Worm (Caenorhabditis elegans) whole organism, early embryonic: ENCODE measurements around the gene Y69E1A.3.

ENCODE experiments used
- ama-1 ChIP-seq: fragments of 150-350 bp; optimal IDR thresholded peaks from 2 replicates; lab custom pipeline; 2014
- ceh-13 ChIP-seq: fragments of 200-800 bp; sonication (Bioruptor generic); optimal IDR thresholded peaks from 2 replicates; lab custom pipeline; 2018; ENCODE audit warnings: mild to moderate bottlenecking, missing genetic modification characterization, missing compliant biosample characterization
- flt-1 ChIP-seq: fragments of 200-800 bp; sonication (Bioruptor generic); IDR thresholded peaks from 2 replicates; pipeline ENCODE4 v1.3.6; 2022; ENCODE audit warnings: missing genetic modification characterization, missing compliant biosample characterization
- hmg-4 ChIP-seq: fragments of 200-800 bp; sonication (Bioruptor generic); optimal IDR thresholded peaks from 2 replicates; lab custom pipeline; 2018; ENCODE audit warnings: mild to moderate bottlenecking, missing genetic modification characterization, missing compliant biosample characterization
- pes-1 ChIP-seq: fragments of 200-800 bp; sonication (Bioruptor generic); IDR thresholded peaks from 2 replicates; pipeline ENCODE4 v1.3.6; 2022; ENCODE audit warnings: missing genetic modification reagents, missing genetic modification characterization, missing compliant biosample characterization
- tbx-37 ChIP-seq: fragments of 200-800 bp; sonication (Bioruptor generic); conservative IDR thresholded peaks from 2 replicates; pipeline ENCODE4 v1.3.6; 2022; ENCODE audit warnings: missing genetic modification reagents, missing genetic modification characterization, missing compliant biosample characterization

DNA sequence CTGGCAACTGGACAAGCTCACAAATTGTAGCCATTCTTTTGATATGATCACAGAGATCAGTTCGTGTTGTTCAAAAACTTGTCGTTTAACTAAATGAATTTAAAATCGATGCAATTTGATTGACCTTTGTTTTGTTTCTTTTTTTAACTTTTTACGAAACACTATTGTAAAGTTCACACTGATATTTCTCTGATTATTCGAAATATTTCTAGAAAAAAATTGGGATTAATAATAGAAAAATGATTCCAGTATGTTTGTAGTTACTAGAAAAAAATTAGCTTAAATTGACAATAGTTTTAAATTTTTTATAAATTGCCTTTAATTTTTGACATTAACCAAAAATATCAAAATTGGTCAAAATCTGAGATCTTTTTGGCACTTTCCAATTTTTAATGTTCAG lies 42.9 kb upstream of the Y69E1A.3 start, which contains the start of gene ZK596.2:
- TF ChIP-seq ceh-13 (GFP tag; lab: Kevin White, UChicago) (no peak), pes-1 (GFP tag; lab: Robert Waterston, UW) (no peak), hmg-4 (no peak), ama-1 (lab: Kevin White, UChicago) (no peak), tbx-37 (GFP tag; lab: Robert Waterston, UW) (no peak), flt-1 (GFP tag; lab: Robert Waterston, UW) (no peak)
